Fruit fly (Drosophila melanogaster): ENCODE measurements around the gene CG11596.

DNA sequence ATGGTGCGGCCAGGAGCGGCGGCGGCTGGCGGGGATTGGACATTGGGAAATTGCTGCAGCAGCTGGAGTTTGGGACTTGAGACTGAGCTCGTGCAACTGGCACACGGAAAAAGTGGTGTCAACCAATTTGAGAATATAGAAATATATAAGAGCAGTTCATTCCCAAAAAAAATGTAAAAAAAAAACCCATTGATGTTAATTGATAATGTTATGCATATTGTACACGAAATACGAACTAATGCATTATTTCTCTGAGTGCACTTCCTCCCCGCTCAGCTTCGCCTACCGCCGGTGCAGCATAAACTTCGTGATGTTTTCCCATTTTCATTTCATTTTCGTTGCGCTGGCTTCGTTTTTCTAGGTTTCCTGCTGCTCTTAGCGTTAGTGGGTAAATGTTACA lies 52.2 kb downstream of the CG11596 start:
- no peak for TF ChIP-seq Clk (GFP tag; optimal IDR thresholded peaks at IDR 0.05)
- no peak for TF ChIP-seq tj (GFP tag; optimal IDR thresholded peaks at IDR 0.05)
- no peak for TF ChIP-seq kay (GFP tag; ENCODE audit: borderline replicate concordance)
- no peak for TF ChIP-seq Crg-1 (GFP tag; optimal IDR thresholded peaks at IDR 0.05)
- no peak for TF ChIP-seq CG12768 (GFP tag; optimal IDR thresholded peaks at IDR 0.05)
- no peak for TF ChIP-seq cnc (optimal IDR thresholded peaks at IDR 0.05)
- no peak for TF ChIP-seq CG7101 (tag; optimal IDR thresholded peaks at IDR 0.05)
- no peak for TF ChIP-seq Hr96 (GFP tag; optimal IDR thresholded peaks at IDR 0.05)
- no peak for TF ChIP-seq Mnt (GFP tag; optimal IDR thresholded peaks at IDR 0.05)
- TF ChIP-seq ovo (GFP tag; optimal IDR thresholded peaks at IDR 0.05), result no peak
- TF ChIP-seq toe (GFP tag; optimal IDR thresholded peaks at IDR 0.05), result no peak
- no peak for TF ChIP-seq CG7045 (GFP tag; optimal IDR thresholded peaks at IDR 0.05)
